Worm (Caenorhabditis elegans) whole organism, L2 larva: ENCODE data around the gene irld-65.

Experiments
- R02D3.7 ChIP-seq: fragments of 150-350 bp; optimal IDR thresholded peaks from 2 replicates; lab custom pipeline; 2014; ENCODE audit warnings: missing biosample characterization, missing genetic modification characterization
- aly-2 ChIP-seq: fragments of 150-350 bp; optimal IDR thresholded peaks from 2 replicates; lab custom pipeline; 2014; ENCODE audit warnings: missing biosample characterization, missing genetic modification characterization
- ama-1 ChIP-seq: fragments of 150-350 bp; optimal IDR thresholded peaks from 2 replicates; lab custom pipeline; 2018; ENCODE audit warnings: inconsistent platforms
- dmd-4 ChIP-seq: sonication (generic microtip); optimal IDR thresholded peaks from 2 replicates; lab custom pipeline; 2017; ENCODE audit warnings: missing biosample characterization, missing genetic modification characterization
- unc-39 ChIP-seq: fragments of 150-350 bp; optimal IDR thresholded peaks from 2 replicates; lab custom pipeline; 2014; ENCODE audit warnings: missing biosample characterization, missing genetic modification characterization
- unc-62 ChIP-seq: fragments of 150-350 bp; optimal IDR thresholded peaks from 2 replicates; lab custom pipeline; 2014; ENCODE audit warnings: missing biosample characterization, missing genetic modification reagents, missing genetic modification characterization
- zag-1 ChIP-seq: fragments of 150-350 bp; optimal IDR thresholded peaks from 2 replicates; lab custom pipeline; 2014; ENCODE audit warnings: missing biosample characterization, missing genetic modification characterization
- ztf-4 ChIP-seq: fragments of 150-350 bp; optimal IDR thresholded peaks from 2 replicates; lab custom pipeline; 2014; ENCODE audit warnings: missing biosample characterization, missing genetic modification characterization

ce11 chrII:2943966-2944365, 6.2 kb upstream of the irld-65 start, which contains the start of the genes irld-50 and irld-49:
- TF ChIP-seq ztf-4 (no peak), unc-62 (no peak), ama-1 (lab: Kevin White, UChicago) (no peak), R02D3.7 (tag; lab: Kevin White, UChicago) (no peak), zag-1 (tag; lab: Kevin White, UChicago) (no peak), dmd-4 (tag; lab: Kevin White, UChicago) (no peak), aly-2 (tag; lab: Kevin White, UChicago) (no peak), unc-39 (no peak)
